Fruit fly (Drosophila melanogaster) whole organism, wandering third instar larva: ENCODE data around the gene stv.

ENCODE experiments used
- Abd-B ChIP-seq: fragments of >200 bp; optimal IDR thresholded peaks from 2 replicates; lab custom pipeline; 2017; ENCODE audit warnings: missing biosample characterization, missing genetic modification characterization
- CG32264 ChIP-seq: fragments of 200-800 bp; sonication (Bioruptor generic); optimal IDR thresholded peaks from 2 replicates; lab custom pipeline; 2016; ENCODE audit warnings: missing biosample characterization, missing genetic modification characterization
- CG9705 ChIP-seq: fragments of 200-800 bp; sonication (Bioruptor generic); optimal IDR thresholded peaks from 2 replicates; lab custom pipeline; 2018; ENCODE audit warnings: missing biosample characterization, mild to moderate bottlenecking, missing genetic modification characterization
- CrebA ChIP-seq: fragments of 200-800 bp; sonication (Bioruptor generic); optimal IDR thresholded peaks from 2 replicates; lab custom pipeline; 2016; ENCODE audit warnings: missing biosample characterization, mild to moderate bottlenecking, missing genetic modification characterization, borderline replicate concordance
- Dfd ChIP-seq: fragments of >200 bp; optimal IDR thresholded peaks from 2 replicates; lab custom pipeline; 2017; ENCODE audit warnings: missing biosample characterization, missing genetic modification characterization
- Dif ChIP-seq: fragments of 200-275, 200-300 bp; sonication (Bioruptor generic); optimal IDR thresholded peaks from 2 replicates; lab custom pipeline; 2018; ENCODE audit warnings: missing biosample characterization, missing genetic modification characterization; ENCODE audit not compliant: partially characterized antibody
- GATAd ChIP-seq: sonication (Bioruptor generic); optimal IDR thresholded peaks from 2 replicates; lab custom pipeline; 2016; ENCODE audit warnings: missing biosample characterization, missing genetic modification characterization
- HLH106 ChIP-seq: fragments of 200-800 bp; optimal IDR thresholded peaks from 3 replicates; lab custom pipeline; 2019; ENCODE audit warnings: missing biosample characterization, mild to moderate bottlenecking, missing genetic modification characterization, moderate library complexity
- Hnf4 ChIP-seq: fragments of 200-800 bp; sonication (Bioruptor generic); optimal IDR thresholded peaks from 2 replicates; lab custom pipeline; 2016; ENCODE audit warnings: missing biosample characterization, mild to moderate bottlenecking, missing genetic modification characterization
- Hr78 ChIP-seq: fragments of >200 bp; optimal IDR thresholded peaks from 2 replicates; lab custom pipeline; 2017; ENCODE audit warnings: missing biosample characterization, missing genetic modification characterization
- Hr83 ChIP-seq: fragments of 200-300 bp; sonication (Bioruptor generic); optimal IDR thresholded peaks from 2 replicates; lab custom pipeline; 2016; ENCODE audit warnings: missing biosample characterization, mild to moderate bottlenecking, missing genetic modification characterization, moderate library complexity; ENCODE audit not compliant: poor library complexity, severe bottlenecking
- Mio ChIP-seq: sonication (Bioruptor generic); optimal IDR thresholded peaks from 2 replicates; lab custom pipeline; 2016; ENCODE audit warnings: missing biosample characterization, missing genetic modification characterization
- N ChIP-seq: fragments of >200 bp; optimal IDR thresholded peaks from 2 replicates; lab custom pipeline; 2018; ENCODE audit warnings: missing biosample characterization, missing external identifiers, missing genetic modification characterization
- OdsH ChIP-seq: fragments of 200-800 bp; sonication (Bioruptor generic); optimal IDR thresholded peaks from 2 replicates; lab custom pipeline; 2016; ENCODE audit warnings: missing biosample characterization, mild to moderate bottlenecking, missing genetic modification characterization
- Rel ChIP-seq, 2 experiments: fragments of 200-800 bp; sonication (Bioruptor generic) in 1 of 2; optimal IDR thresholded peaks; 2 replicates in 1 of 2; 3 replicates in 1 of 2; lab custom pipeline; 2016 to 2019; ENCODE audit warnings: mild to moderate bottlenecking in 2 of 2, missing biosample characterization in 2 of 2, missing genetic modification characterization in 2 of 2, moderate library complexity in 1 of 2
- Sp1 ChIP-seq: fragments of 200-800 bp; sonication (Bioruptor generic); optimal IDR thresholded peaks from 3 replicates; lab custom pipeline; 2019; ENCODE audit warnings: missing biosample characterization, mild to moderate bottlenecking, missing genetic modification characterization, moderate library complexity
- Vsx2 ChIP-seq: fragments of 200-300, 225-300 bp; sonication (Bioruptor generic); optimal IDR thresholded peaks from 2 replicates; lab custom pipeline; 2018; ENCODE audit warnings: missing biosample characterization, missing genetic modification characterization; ENCODE audit not compliant: partially characterized antibody
- br ChIP-seq: fragments of 200-800 bp; sonication (Bioruptor generic); optimal IDR thresholded peaks from 2 replicates; lab custom pipeline; 2016; ENCODE audit warnings: missing biosample characterization, missing genetic modification characterization
- brk ChIP-seq: fragments of 200-800 bp; sonication (Bioruptor generic); optimal IDR thresholded peaks from 2 replicates; lab custom pipeline; 2016; ENCODE audit warnings: missing biosample characterization, mild to moderate bottlenecking, missing genetic modification characterization
- dl ChIP-seq, 2 experiments: fragments of 175-275, 200-275 bp in 1 of 2; fragments of 200-275 bp in 1 of 2; sonication (Bioruptor generic); optimal IDR thresholded peaks; lab custom pipeline; 2018; ENCODE audit warnings: mild to moderate bottlenecking in 2 of 2, missing biosample characterization in 2 of 2, missing genetic modification characterization in 2 of 2, moderate library complexity in 2 of 2; ENCODE audit not compliant: partially characterized antibody in 2 of 2, insufficient read depth in 1 of 2
- dmrt93B ChIP-seq: fragments of 200-800 bp; sonication (Bioruptor generic); optimal IDR thresholded peaks from 2 replicates; lab custom pipeline; 2018; ENCODE audit warnings: missing biosample characterization, mild to moderate bottlenecking, missing genetic modification characterization
- dsf ChIP-seq: sonication (Bioruptor generic); optimal IDR thresholded peaks from 2 replicates; lab custom pipeline; 2016; ENCODE audit warnings: missing biosample characterization, missing genetic modification characterization, borderline replicate concordance
- ey ChIP-seq: fragments of 200-800 bp; sonication (Bioruptor generic); optimal IDR thresholded peaks from 2 replicates; lab custom pipeline; 2016; ENCODE audit warnings: missing biosample characterization, missing genetic modification characterization
- foxo ChIP-seq, 2 experiments: fragments of 200-800 bp; sonication (Bioruptor generic); optimal IDR thresholded peaks; 2 replicates in 1 of 2; 3 replicates in 1 of 2; lab custom pipeline; 2016 to 2017; ENCODE audit warnings: missing biosample characterization in 2 of 2, missing genetic modification characterization in 2 of 2
- fru ChIP-seq: fragments of 200-800 bp; sonication (Bioruptor generic); optimal IDR thresholded peaks from 3 replicates; lab custom pipeline; 2016; ENCODE audit warnings: missing biosample characterization, mild to moderate bottlenecking, missing genetic modification characterization
- h ChIP-seq: fragments of 200-800 bp; sonication (Bioruptor generic); optimal IDR thresholded peaks from 3 replicates; lab custom pipeline; 2016; ENCODE audit warnings: missing biosample characterization, mild to moderate bottlenecking, missing genetic modification characterization
- lola ChIP-seq: fragments of >200 bp; optimal IDR thresholded peaks from 2 replicates; lab custom pipeline; 2017; ENCODE audit warnings: missing biosample characterization, missing genetic modification characterization
- pan ChIP-seq: fragments of >200 bp; optimal IDR thresholded peaks from 2 replicates; lab custom pipeline; 2017
- psq ChIP-seq: fragments of 200-800 bp; sonication (Bioruptor generic); optimal IDR thresholded peaks from 3 replicates; lab custom pipeline; 2017; ENCODE audit warnings: missing biosample characterization, mild to moderate bottlenecking, missing genetic modification characterization, moderate library complexity
- rgr ChIP-seq: fragments of 200-800 bp; sonication (Bioruptor generic); optimal IDR thresholded peaks from 3 replicates; lab custom pipeline; 2016; ENCODE audit warnings: missing biosample characterization, mild to moderate bottlenecking, missing genetic modification characterization
- sage ChIP-seq: fragments of 200-800 bp; sonication (Bioruptor generic); optimal IDR thresholded peaks from 2 replicates; lab custom pipeline; 2016; ENCODE audit warnings: missing biosample characterization, mild to moderate bottlenecking, missing genetic modification characterization
- sv ChIP-seq: fragments of 200-800 bp; sonication (Bioruptor generic); optimal IDR thresholded peaks from 3 replicates; lab custom pipeline; 2016; ENCODE audit warnings: missing biosample characterization, missing genetic modification characterization
- tai ChIP-seq: sonication (Bioruptor generic); optimal IDR thresholded peaks from 2 replicates; lab custom pipeline; 2016; ENCODE audit warnings: missing biosample characterization, missing genetic modification characterization
- usp ChIP-seq: fragments of >200 bp; optimal IDR thresholded peaks from 2 replicates; lab custom pipeline; 2017; ENCODE audit warnings: missing biosample characterization, missing genetic modification characterization
- woc ChIP-seq: sonication (Bioruptor generic); optimal IDR thresholded peaks from 2 replicates; lab custom pipeline; 2016; ENCODE audit warnings: missing biosample characterization, mild to moderate bottlenecking, missing genetic modification characterization

Gene stv

DNA sequence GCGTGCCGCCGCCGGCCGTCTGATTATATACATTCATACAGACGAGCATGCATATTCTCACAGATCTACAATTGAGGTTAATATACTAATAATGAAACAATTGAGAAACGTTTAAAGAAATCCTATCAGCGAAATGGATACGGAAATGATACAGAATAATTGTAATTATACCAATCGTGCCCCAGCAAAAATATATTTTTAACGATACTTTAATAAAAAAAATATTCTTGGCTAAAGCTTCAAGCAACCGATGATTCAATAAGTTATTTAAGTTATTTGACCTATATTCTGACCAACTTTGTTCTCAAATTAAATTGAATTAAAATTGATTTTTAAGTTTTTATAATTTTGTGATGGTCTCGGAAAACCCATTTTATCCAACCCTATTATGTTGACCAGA, 1.3 kb upstream of the stv start:
- TF ChIP-seq Dif (GFP tag; lab: Kevin White, UChicago) (no peak), sv (GFP tag; lab: Kevin White, UChicago) (no peak), Abd-B (GFP tag; lab: Kevin White, UChicago) (no peak), Mio (GFP tag; lab: Kevin White, UChicago) (no peak), Hr78 (GFP tag; lab: Kevin White, UChicago) (no peak), pan (no peak), tai (GFP tag; lab: Kevin White, UChicago) (no peak), dmrt93B (GFP tag; lab: Kevin White, UChicago) (no peak), Sp1 (no peak), Hnf4 (GFP tag; lab: Kevin White, UChicago) (no peak), Rel (GFP tag; optimal IDR thresholded peaks at IDR 0.05; lab: Kevin White, UChicago) (no peak), Rel (tag; optimal IDR thresholded peaks at IDR 0.05; lab: Kevin White, UChicago) (no peak), Vsx2 (no peak), N (GFP tag; lab: Kevin White, UChicago) (no peak), foxo (GFP tag; optimal IDR thresholded peaks at IDR 0.05; lab: Kevin White, UChicago) (no peak), OdsH (GFP tag; lab: Kevin White, UChicago) (no peak)

DNA sequence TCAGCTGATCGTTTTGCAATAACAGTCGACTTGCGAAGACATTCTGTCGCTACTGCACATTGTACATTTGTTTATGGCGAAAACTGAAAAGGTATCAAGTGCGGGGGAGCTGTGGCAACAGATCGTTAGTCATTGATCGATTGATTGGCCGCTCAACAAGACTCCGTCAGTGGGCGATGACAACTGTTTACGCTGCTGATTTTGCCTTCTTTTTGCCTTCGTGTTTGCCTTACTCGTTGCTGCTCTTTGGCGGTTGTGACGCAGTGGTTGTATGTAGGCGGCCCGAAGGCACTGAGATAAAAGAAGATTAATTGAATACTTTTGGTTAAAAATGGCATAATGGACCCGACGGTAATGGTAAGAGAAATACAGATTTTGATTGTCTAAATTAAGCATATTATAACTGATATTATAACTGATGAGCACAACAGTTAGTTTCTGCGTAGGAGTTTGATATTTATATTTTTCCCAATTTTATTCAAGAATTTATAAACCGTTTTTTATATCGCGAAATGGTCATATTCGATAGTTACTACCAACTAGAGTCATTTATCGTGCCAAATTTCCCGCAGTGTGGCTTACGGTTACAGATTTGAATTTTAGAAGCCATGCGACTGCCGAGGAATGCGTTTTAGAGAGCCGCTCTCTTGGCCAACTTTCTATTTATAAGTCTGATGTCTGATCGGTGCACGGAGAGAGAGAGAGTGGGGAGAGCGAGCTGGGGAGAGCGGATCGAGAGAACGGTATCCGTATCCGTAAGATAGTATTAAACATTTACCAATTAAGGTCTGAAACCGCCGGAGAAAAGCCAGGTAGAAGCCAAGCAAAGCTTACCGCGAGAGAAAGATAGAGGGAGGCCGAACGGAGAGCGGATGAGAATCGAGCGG, 532 bp upstream of the stv start:
- no peak for TF ChIP-seq Rel (GFP tag; optimal IDR thresholded peaks at IDR 0.05; lab: Kevin White, UChicago)
- TF ChIP-seq Rel (tag; optimal IDR thresholded peaks at IDR 0.05; lab: Kevin White, UChicago), result no peak
- no peak for TF ChIP-seq usp (GFP tag; lab: Kevin White, UChicago)
- TF ChIP-seq GATAd (GFP tag; lab: Kevin White, UChicago), result no peak
- peak; percentile 58 for TF ChIP-seq woc (GFP tag; lab: Kevin White, UChicago)
- TF ChIP-seq sage, result peak; percentile 34
- no peak for TF ChIP-seq Dfd (GFP tag; lab: Kevin White, UChicago)
- no peak for TF ChIP-seq CG9705 (GFP tag; lab: Kevin White, UChicago)
- TF ChIP-seq Vsx2, result peak; percentile 91
- TF ChIP-seq Hnf4 (GFP tag; lab: Kevin White, UChicago), result peak; percentile 68
- peak; percentile 83 for TF ChIP-seq br (GFP tag; lab: Kevin White, UChicago)
- TF ChIP-seq N (GFP tag; lab: Kevin White, UChicago), result no peak
- TF ChIP-seq rgr (GFP tag; lab: Kevin White, UChicago), result peak; percentile 90
- no peak for TF ChIP-seq Mio (GFP tag; lab: Kevin White, UChicago)
- TF ChIP-seq Abd-B (GFP tag; lab: Kevin White, UChicago), result no peak
- peak; percentile 94 for TF ChIP-seq OdsH (GFP tag; lab: Kevin White, UChicago)
- peak; percentile 71 for TF ChIP-seq brk (GFP tag; lab: Kevin White, UChicago)
- no peak for TF ChIP-seq CrebA
- peak in 1 of 2 experiments; percentile 91 for TF ChIP-seq foxo (GFP tag; optimal IDR thresholded peaks at IDR 0.05; lab: Kevin White, UChicago)
- peak; percentile 87 for TF ChIP-seq psq
- no peak for TF ChIP-seq tai (GFP tag; lab: Kevin White, UChicago)
- peak; percentile 47 for TF ChIP-seq CG32264 (GFP tag; lab: Kevin White, UChicago)
- TF ChIP-seq dmrt93B (GFP tag; lab: Kevin White, UChicago), result peak; percentile 80
- TF ChIP-seq fru, result peak; percentile 90
- TF ChIP-seq h (GFP tag; lab: Kevin White, UChicago), result peak; percentile 93
- TF ChIP-seq ey (GFP tag; lab: Kevin White, UChicago), result peak; percentile 88
- TF ChIP-seq HLH106 (tag; lab: Kevin White, UChicago), result peak; percentile 86
- TF ChIP-seq lola, result no peak
- peak; percentile 91 to 95 for TF ChIP-seq dl (GFP tag; optimal IDR thresholded peaks at IDR 0.05; lab: Kevin White, UChicago; ENCODE audit: insufficient read depth in 1 of 2, partially characterized antibody in 2 of 2)
- peak; percentile 77 for TF ChIP-seq sv (GFP tag; lab: Kevin White, UChicago)
- TF ChIP-seq dsf, result no peak
- peak; percentile 86 for TF ChIP-seq Sp1
- peak; percentile 59 for TF ChIP-seq Hr83 (GFP tag; lab: Kevin White, UChicago)
- peak; percentile 97 for TF ChIP-seq Dif (GFP tag; lab: Kevin White, UChicago)
